Worm (Caenorhabditis elegans): ENCODE measurements around the gene F08F1.9.

F08F1.9 gene

DNA sequence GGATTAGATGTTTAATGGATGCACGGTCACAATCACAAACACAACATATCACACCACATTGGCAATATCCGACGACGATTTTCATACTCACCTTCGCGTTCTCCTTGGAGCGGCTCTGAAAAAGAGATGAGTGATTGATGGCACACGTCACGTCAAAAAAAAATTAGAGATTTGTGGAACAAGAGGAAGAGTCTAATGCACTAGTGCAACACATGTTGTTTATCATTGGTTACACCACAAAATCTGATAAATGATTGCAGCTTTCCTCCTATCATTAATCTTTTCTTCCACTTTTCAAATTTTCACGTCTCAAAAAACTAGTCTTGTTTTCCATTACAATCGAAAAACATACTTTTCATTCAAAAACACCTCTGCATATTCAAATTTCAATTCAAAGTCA lies 20.1 kb downstream of the F08F1.9 start:
- TF ChIP-seq T22C8.4 (GFP tag; IDR thresholded peaks at IDR 0.05) (no peak), ztf-23 (GFP tag; IDR thresholded peaks at IDR 0.05) (no peak), ztf-29 (GFP tag; IDR thresholded peaks at IDR 0.05) (no peak), flt-1 (GFP tag; IDR thresholded peaks at IDR 0.05) (no peak), klf-2 (GFP tag; conservative IDR thresholded peaks at IDR 0.05) (no peak), med-1 (GFP tag; optimal IDR thresholded peaks at IDR 0.05; ENCODE audit: insufficient read depth) (no peak), ref-1 (GFP tag; conservative IDR thresholded peaks at IDR 0.05) (no peak), cog-1 (tag; optimal IDR thresholded peaks at IDR 0.05) (no peak), tab-1 (GFP tag; IDR thresholded peaks at IDR 0.05) (no peak)

DNA sequence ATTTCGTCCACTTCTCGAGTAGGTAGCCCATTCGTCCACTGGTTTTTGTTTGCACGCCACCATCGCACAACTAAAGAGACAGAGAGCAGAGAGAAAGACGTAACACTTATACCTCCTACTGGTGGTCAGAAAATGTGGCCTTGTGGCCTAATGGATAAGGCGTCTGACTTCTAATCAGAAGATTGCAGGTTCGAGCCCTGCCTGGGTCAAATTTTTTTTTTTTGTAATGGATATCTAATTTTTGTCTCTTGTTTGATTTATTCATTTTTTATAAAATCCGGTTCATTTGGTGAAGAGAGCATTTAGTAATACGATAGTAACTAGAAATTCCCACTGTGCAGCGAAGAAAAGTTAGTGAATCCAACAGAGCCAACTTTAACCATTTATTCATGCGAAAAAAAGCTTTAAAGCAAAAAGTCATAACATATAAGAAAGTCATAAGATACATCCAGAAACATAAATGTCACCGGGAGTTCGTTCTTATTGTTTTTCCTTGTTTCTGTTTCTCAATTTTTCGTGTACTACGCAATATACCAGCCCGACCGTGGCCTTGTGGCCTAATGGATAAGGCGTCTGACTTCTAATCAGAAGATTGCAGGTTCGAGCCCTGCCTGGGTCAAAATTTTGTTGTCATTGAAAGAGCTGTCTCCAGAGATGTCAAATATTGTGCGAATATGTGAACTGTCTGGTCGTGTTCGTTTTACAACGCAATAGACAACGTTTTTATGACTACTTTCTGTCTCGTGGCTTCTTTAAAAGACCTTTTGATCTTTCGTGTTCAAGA lies 24.4 kb downstream of the F08F1.9 start:
- TF ChIP-seq flt-1 (GFP tag; IDR thresholded peaks at IDR 0.05) (peak; percentile 92), ztf-29 (GFP tag; IDR thresholded peaks at IDR 0.05) (peak; percentile 85), ztf-23 (GFP tag; IDR thresholded peaks at IDR 0.05) (peak; percentile 89), ref-1 (GFP tag; conservative IDR thresholded peaks at IDR 0.05) (peak; percentile 79), tab-1 (GFP tag; IDR thresholded peaks at IDR 0.05) (peak; percentile 89), med-1 (GFP tag; optimal IDR thresholded peaks at IDR 0.05; ENCODE audit: insufficient read depth) (peak; percentile 45), klf-2 (GFP tag; conservative IDR thresholded peaks at IDR 0.05) (peak; percentile 78), cog-1 (tag; optimal IDR thresholded peaks at IDR 0.05) (peak; percentile 55), T22C8.4 (GFP tag; IDR thresholded peaks at IDR 0.05) (peak; percentile 86)

DNA sequence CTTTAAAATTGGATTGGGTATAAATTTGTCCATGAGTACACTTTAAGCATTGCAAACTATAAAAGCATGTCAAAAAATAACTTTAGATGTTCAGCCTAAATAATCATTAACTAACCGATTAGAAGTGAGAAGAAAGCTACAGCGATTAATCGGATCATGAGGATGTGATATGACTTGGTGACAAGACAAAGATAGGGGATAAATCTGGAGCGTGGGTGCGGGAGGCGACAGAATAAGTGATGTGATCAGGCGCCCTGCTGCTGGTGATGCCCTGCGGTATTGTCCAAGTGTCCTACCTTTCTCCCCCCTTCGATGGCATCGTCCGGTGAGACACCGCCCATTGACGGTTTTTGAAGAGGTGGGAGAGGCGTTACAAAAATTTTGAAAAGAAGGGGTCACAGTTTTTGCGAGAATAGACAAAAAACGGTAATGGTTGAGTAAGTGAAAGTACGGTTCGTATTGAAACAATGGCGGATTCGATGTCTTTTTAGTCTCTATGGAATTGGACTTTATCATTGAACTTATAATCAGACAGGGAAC lies 25.9 kb downstream of the F08F1.9 start, which contains the start of gene F41D9.2:
F41D9.2 (minus strand) TSS at position 304 of the 540 bp plus-strand sequence.
- no peak for TF ChIP-seq T22C8.4 (GFP tag; IDR thresholded peaks at IDR 0.05)
- no peak for TF ChIP-seq flt-1 (GFP tag; IDR thresholded peaks at IDR 0.05)
- no peak for TF ChIP-seq ref-1 (GFP tag; conservative IDR thresholded peaks at IDR 0.05)
- TF ChIP-seq ztf-23 (GFP tag; IDR thresholded peaks at IDR 0.05): no peak
- TF ChIP-seq med-1 (GFP tag; optimal IDR thresholded peaks at IDR 0.05; ENCODE audit: insufficient read depth): no peak
- no peak for TF ChIP-seq klf-2 (GFP tag; conservative IDR thresholded peaks at IDR 0.05)

DNA sequence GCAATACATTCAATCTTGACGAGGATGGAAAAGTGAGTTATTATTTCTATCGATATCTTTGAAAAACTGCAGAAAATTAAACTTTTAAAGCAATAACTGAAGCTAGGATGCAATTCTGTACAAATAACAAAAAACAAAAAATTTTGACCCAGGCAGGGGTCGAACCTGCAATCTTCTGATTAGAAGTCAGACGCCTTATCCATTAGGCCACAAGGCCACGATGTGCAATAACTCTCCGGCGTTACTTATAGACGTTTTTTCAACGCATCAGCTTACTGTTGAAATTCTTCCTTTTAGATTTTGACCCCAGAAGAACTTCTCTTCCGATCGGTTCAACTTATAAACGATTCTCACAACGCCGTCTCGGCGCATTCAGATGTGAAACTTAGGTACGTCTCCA lies 29.0 kb downstream of the F08F1.9 start:
- no peak for TF ChIP-seq tab-1 (GFP tag; IDR thresholded peaks at IDR 0.05)
- 0 out of 2 replicates have a peak, but pooled peaks have one; percentile 50 for TF ChIP-seq ztf-23 (GFP tag; IDR thresholded peaks at IDR 0.05)

DNA sequence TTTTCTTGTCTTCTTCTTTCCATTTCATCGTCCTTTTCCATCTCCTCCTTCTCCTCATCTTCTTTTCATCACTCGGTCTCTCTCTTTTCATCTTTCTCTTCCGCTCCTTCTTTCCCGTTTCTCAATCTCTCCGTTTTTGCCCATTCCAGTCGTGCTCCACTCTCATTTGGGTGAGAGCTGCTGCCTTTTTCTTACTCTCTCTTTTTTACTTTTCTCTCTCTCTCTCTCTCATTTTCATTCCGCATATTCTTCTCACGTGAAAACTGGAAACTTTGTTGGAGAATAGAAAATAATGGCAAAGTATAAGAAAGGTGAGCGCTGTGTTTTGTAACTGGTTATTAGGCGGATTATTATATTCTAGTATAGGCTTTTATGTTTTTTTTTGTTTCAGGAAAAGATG lies 32.3 kb downstream of the F08F1.9 start, which contains the start of gene tbc-18:
tbc-18 (plus strand) TSS at position 246 of the 400 bp plus-strand sequence.
- TF ChIP-seq flt-1 (GFP tag; IDR thresholded peaks at IDR 0.05) (no peak), tab-1 (GFP tag; IDR thresholded peaks at IDR 0.05) (no peak), med-1 (GFP tag; optimal IDR thresholded peaks at IDR 0.05; ENCODE audit: insufficient read depth) (no peak), cog-1 (tag; optimal IDR thresholded peaks at IDR 0.05) (no peak), ztf-29 (GFP tag; IDR thresholded peaks at IDR 0.05) (no peak), ztf-23 (GFP tag; IDR thresholded peaks at IDR 0.05) (no peak), klf-2 (GFP tag; conservative IDR thresholded peaks at IDR 0.05) (no peak), ref-1 (GFP tag; conservative IDR thresholded peaks at IDR 0.05) (no peak), T22C8.4 (GFP tag; IDR thresholded peaks at IDR 0.05) (no peak)

DNA sequence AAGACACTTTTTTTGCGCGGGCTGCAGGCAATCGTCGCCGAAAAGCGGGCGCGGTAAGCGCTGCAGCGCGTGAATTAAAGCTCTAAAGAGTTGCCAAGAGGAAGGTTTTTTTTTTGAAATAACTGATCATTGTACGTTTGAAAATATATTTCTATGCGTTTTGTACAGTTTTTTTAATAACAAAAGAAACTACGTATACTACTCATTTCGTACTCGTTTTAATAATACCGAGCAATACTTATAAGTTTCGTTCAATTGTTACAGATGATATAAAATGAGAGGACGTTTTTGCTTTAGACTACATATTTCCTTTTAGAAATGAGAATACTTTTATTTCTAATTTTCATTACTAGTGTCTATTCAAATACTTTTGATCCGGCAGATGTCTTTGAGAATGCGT lies 38.7 kb downstream of the F08F1.9 start, which contains the start of gene nep-15:
nep-15 (plus strand) TSS at position 301 of the 400 bp plus-strand sequence.
- no peak for TF ChIP-seq flt-1 (GFP tag; IDR thresholded peaks at IDR 0.05)
- TF ChIP-seq klf-2 (GFP tag; conservative IDR thresholded peaks at IDR 0.05): no peak
- TF ChIP-seq T22C8.4 (GFP tag; IDR thresholded peaks at IDR 0.05): no peak
- TF ChIP-seq ztf-23 (GFP tag; IDR thresholded peaks at IDR 0.05): no peak
- no peak for TF ChIP-seq cog-1 (tag; optimal IDR thresholded peaks at IDR 0.05)
- no peak for TF ChIP-seq tab-1 (GFP tag; IDR thresholded peaks at IDR 0.05)
- no peak for TF ChIP-seq ref-1 (GFP tag; conservative IDR thresholded peaks at IDR 0.05)
- TF ChIP-seq med-1 (GFP tag; optimal IDR thresholded peaks at IDR 0.05; ENCODE audit: insufficient read depth): no peak
- no peak for TF ChIP-seq ztf-29 (GFP tag; IDR thresholded peaks at IDR 0.05)

DNA sequence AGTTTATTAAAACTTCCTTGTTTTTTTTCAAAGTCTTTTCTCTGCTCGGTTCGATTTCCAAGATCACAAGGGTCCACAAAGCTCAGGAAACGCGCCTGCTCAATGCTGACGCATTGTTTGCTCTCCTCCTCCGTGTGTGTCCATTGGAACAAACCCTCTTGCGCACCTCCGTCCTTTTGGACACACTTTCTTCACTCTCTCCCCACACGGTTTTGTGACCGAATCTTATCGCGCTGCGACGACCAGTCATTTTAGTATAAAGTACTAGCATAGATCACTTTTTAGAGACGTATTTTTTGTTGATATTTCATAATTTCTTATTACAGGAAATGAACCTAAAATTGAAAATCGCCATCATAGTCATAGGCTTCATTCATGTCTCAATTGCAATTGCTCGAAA lies 42.4 kb downstream of the F08F1.9 start:
- TF ChIP-seq T22C8.4 (GFP tag; IDR thresholded peaks at IDR 0.05): no peak
- TF ChIP-seq cog-1 (tag; optimal IDR thresholded peaks at IDR 0.05): peak; percentile 52
- no peak for TF ChIP-seq med-1 (GFP tag; optimal IDR thresholded peaks at IDR 0.05; ENCODE audit: insufficient read depth)
- TF ChIP-seq tab-1 (GFP tag; IDR thresholded peaks at IDR 0.05): no peak

DNA sequence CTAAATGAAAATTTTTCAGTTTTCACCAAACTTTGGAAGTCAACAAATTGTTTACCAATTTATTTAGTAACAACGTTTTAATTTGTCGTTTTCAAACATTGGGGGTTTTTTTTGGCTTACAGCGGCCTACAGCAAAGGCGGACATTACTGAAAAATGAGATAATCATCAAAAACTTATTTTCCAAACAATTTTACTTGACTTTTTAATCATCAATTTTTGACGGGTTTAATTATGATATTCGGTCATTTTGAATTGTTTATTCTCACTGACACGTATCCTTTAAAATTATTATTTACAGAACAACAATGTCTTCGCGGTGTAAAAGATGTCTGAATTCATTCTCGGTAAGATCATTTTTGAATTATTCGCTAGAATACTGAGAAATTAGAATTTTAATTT lies 43.1 kb downstream of the F08F1.9 start, which contains the start of gene F40B5.2:
F40B5.2 (plus strand) TSS at position 301 of the 400 bp plus-strand sequence.
- no peak for TF ChIP-seq ztf-29 (GFP tag; IDR thresholded peaks at IDR 0.05)
- no peak for TF ChIP-seq T22C8.4 (GFP tag; IDR thresholded peaks at IDR 0.05)
- no peak for TF ChIP-seq cog-1 (tag; optimal IDR thresholded peaks at IDR 0.05)
- TF ChIP-seq ref-1 (GFP tag; conservative IDR thresholded peaks at IDR 0.05): no peak
- TF ChIP-seq ztf-23 (GFP tag; IDR thresholded peaks at IDR 0.05): no peak
- TF ChIP-seq tab-1 (GFP tag; IDR thresholded peaks at IDR 0.05): no peak
- TF ChIP-seq klf-2 (GFP tag; conservative IDR thresholded peaks at IDR 0.05): no peak
- no peak for TF ChIP-seq flt-1 (GFP tag; IDR thresholded peaks at IDR 0.05)
- no peak for TF ChIP-seq med-1 (GFP tag; optimal IDR thresholded peaks at IDR 0.05; ENCODE audit: insufficient read depth)

DNA sequence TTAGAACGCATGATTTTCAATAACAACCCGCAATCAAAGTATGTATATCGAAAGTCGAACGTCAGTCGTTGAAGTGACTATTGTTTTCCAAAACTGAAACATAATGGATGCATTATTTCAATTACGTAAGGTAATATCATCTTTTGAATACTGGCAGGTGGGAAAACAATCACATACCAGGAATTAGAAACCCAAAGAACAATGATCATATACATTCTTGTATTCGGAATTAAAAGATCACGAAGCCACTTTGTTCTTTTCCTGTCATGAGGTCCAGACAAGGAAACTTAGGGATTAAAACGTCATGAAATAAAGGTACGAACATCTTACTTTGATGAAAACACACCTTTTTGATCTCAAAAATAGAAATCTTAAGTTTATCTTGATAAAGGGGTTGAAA lies 48.3 kb downstream of the F08F1.9 start:
- TF ChIP-seq cog-1 (tag; optimal IDR thresholded peaks at IDR 0.05) (no peak), ztf-23 (GFP tag; IDR thresholded peaks at IDR 0.05) (no peak), tab-1 (GFP tag; IDR thresholded peaks at IDR 0.05) (no peak), T22C8.4 (GFP tag; IDR thresholded peaks at IDR 0.05) (no peak), med-1 (GFP tag; optimal IDR thresholded peaks at IDR 0.05; ENCODE audit: insufficient read depth) (no peak), ztf-29 (GFP tag; IDR thresholded peaks at IDR 0.05) (no peak), klf-2 (GFP tag; conservative IDR thresholded peaks at IDR 0.05) (no peak), ref-1 (GFP tag; conservative IDR thresholded peaks at IDR 0.05) (no peak), flt-1 (GFP tag; IDR thresholded peaks at IDR 0.05) (no peak)

Measured in whole organism, midembryonic.